Fruit fly (Drosophila melanogaster): ENCODE data around the gene Prx1.

The Prx1 gene

DNA sequence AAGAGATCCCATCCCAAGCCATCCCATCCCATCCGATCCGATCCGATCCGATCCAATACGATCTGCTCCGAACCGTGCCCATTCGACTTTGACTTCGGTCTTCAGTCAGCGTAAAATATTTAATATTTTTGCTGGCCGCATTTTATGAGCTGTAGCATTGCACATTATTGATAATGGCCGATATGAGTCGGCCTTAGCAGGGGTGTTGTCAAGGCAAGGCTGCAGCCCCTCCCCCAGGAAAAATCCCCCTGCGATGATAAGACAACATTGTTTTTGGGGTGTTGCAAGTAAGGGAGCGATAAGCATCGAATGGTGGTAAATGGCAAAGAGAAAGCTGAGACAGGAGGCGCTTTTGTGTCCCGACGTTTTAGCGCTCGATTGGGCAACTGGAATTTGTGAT, 39.8 kb downstream of the Prx1 start:
- no peak for TF ChIP-seq fkh (GFP tag; optimal IDR thresholded peaks at IDR 0.05)
- TF ChIP-seq achi (GFP tag; optimal IDR thresholded peaks at IDR 0.05): no peak
- no peak for TF ChIP-seq Ets21C (GFP tag; optimal IDR thresholded peaks at IDR 0.05)
- TF ChIP-seq CG6854 (GFP tag; optimal IDR thresholded peaks at IDR 0.05): peak; percentile 24
- peak; percentile 32 for TF ChIP-seq Eip78C (GFP tag)
- TF ChIP-seq CG3919 (GFP tag; optimal IDR thresholded peaks at IDR 0.05): no peak
- no peak for TF ChIP-seq CG6163 (GFP tag; IDR thresholded peaks at IDR 0.05)
- TF ChIP-seq fd85E (GFP tag; optimal IDR thresholded peaks at IDR 0.05): no peak
- no peak for TF ChIP-seq CG9139 (GFP tag; optimal IDR thresholded peaks at IDR 0.05)
- TF ChIP-seq Hr38 (GFP tag; optimal IDR thresholded peaks at IDR 0.05): no peak
- TF ChIP-seq svp (GFP tag): peak; percentile 74
- TF ChIP-seq Met (GFP tag; optimal IDR thresholded peaks at IDR 0.05): no peak
- TF ChIP-seq vri (GFP tag; optimal IDR thresholded peaks at IDR 0.05): no peak
- no peak for TF ChIP-seq Hr4 (GFP tag; optimal IDR thresholded peaks at IDR 0.05)
- peak; percentile 27 for TF ChIP-seq dsx (GFP tag; optimal IDR thresholded peaks at IDR 0.05; ENCODE audit: poor library complexity, severe bottlenecking)
- no peak for TF ChIP-seq fd59A (GFP tag; optimal IDR thresholded peaks at IDR 0.05)
- no peak for TF ChIP-seq CG4318 (GFP tag; optimal IDR thresholded peaks at IDR 0.05)
- TF ChIP-seq CG34406 (GFP tag; optimal IDR thresholded peaks at IDR 0.05): no peak
- no peak for TF ChIP-seq pdm3 (GFP tag; optimal IDR thresholded peaks at IDR 0.05)
- no peak for TF ChIP-seq CG11294 (GFP tag; IDR thresholded peaks at IDR 0.05)

dm6 chr3L:15248707-15249106, 41.1 kb downstream of the Prx1 start:
- TF ChIP-seq dsx (GFP tag; optimal IDR thresholded peaks at IDR 0.05; ENCODE audit: poor library complexity, severe bottlenecking) (no peak), Eip75B (GFP tag; optimal IDR thresholded peaks at IDR 0.05) (no peak), CG3032 (tag; optimal IDR thresholded peaks at IDR 0.05) (no peak), CG7368 (GFP tag; optimal IDR thresholded peaks at IDR 0.05) (no peak), esn (GFP tag; optimal IDR thresholded peaks at IDR 0.05) (no peak), CG1621 (tag; optimal IDR thresholded peaks at IDR 0.05) (no peak), CG9139 (GFP tag; optimal IDR thresholded peaks at IDR 0.05) (no peak), fkh (GFP tag; optimal IDR thresholded peaks at IDR 0.05) (no peak), achi (GFP tag; optimal IDR thresholded peaks at IDR 0.05) (no peak), Sox102F (GFP tag; optimal IDR thresholded peaks at IDR 0.05) (no peak), Hr38 (GFP tag; optimal IDR thresholded peaks at IDR 0.05) (no peak), CG11294 (GFP tag; IDR thresholded peaks at IDR 0.05) (no peak), CG6854 (GFP tag; optimal IDR thresholded peaks at IDR 0.05) (no peak), eg (GFP tag; IDR thresholded peaks at IDR 0.05) (no peak), CG6276 (GFP tag; optimal IDR thresholded peaks at IDR 0.05) (no peak), svp (GFP tag) (no peak), CG8319 (GFP tag; optimal IDR thresholded peaks at IDR 0.05) (no peak), Eip93F (GFP tag; optimal IDR thresholded peaks at IDR 0.05) (no peak), CG6792 (GFP tag; optimal IDR thresholded peaks at IDR 0.05) (no peak)

- TF ChIP-seq OdsH (GFP tag; optimal IDR thresholded peaks at IDR 0.05) (peak; percentile 11), Blimp-1 (GFP tag; optimal IDR thresholded peaks at IDR 0.05) (no peak), Eip78C (GFP tag) (peak; percentile 68), svp (GFP tag) (peak; percentile 32), Gug (GFP tag; IDR thresholded peaks at IDR 0.05) (no peak), lz (GFP tag; optimal IDR thresholded peaks at IDR 0.05) (no peak), eg (GFP tag; IDR thresholded peaks at IDR 0.05) (0 out of 3 replicates have a peak, but pooled peaks have one; percentile 19), CG32006 (GFP tag; optimal IDR thresholded peaks at IDR 0.05) (peak; percentile 55), CG4318 (GFP tag; optimal IDR thresholded peaks at IDR 0.05) (no peak)
These were observed 42.1 kb downstream of the Prx1 start for dm6 chr3L:15249729-15250128.

DNA sequence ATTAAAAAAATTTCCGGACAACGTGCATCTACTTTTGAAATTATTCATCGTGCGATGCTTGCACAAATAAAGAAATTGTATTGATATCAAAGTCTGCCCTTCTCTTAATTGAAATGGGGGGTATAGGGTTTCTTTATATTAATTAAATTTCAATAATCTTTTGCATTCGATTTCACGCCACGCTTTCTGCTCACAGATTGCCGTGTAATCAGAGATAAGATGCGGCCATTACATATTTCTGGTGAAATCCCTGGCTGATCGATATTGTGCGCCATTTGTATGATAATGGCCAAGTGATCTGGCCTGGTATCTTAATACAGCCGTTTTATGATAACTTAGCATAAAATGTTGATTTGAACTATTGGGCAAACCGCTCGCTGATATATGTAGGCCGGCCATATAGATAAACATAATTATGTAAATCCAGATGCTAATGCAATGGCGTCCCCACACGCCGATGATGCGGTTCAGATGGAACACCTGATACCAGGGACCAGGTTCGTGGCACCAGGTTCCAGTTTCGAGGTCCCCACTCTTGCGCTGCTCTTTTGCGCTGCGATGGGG, 44.2 kb downstream of the Prx1 start:
- peak; percentile 70 for TF ChIP-seq svp (GFP tag)
- TF ChIP-seq Ets21C (GFP tag; optimal IDR thresholded peaks at IDR 0.05): no peak
- TF ChIP-seq CG8119 (GFP tag; IDR thresholded peaks at IDR 0.05): no peak

Data from whole organism, prepupa.